Worm (Caenorhabditis elegans) whole organism, mixed stage, embryonic: Measurements from ENCODE around the gene atf-7.

Experiments
- lin-13 ChIP-seq: fragments of 150-350 bp; optimal IDR thresholded peaks from 2 replicates; lab custom pipeline; 2014; ENCODE audit warnings: missing biosample characterization, missing genetic modification characterization
- lsy-2 ChIP-seq: fragments of 150-350 bp; optimal IDR thresholded peaks from 2 replicates; lab custom pipeline; 2014; ENCODE audit warnings: missing biosample characterization, missing genetic modification characterization
- mep-1 ChIP-seq: fragments of 150-350 bp; optimal IDR thresholded peaks from 2 replicates; lab custom pipeline; 2017; ENCODE audit warnings: missing biosample characterization, missing genetic modification reagents, missing genetic modification characterization, inconsistent platforms
- mls-2 ChIP-seq: sonication (generic microtip); optimal IDR thresholded peaks from 2 replicates; lab custom pipeline; 2016; ENCODE audit warnings: mild to moderate bottlenecking, missing genetic modification characterization, moderate library complexity, missing compliant biosample characterization
- nhr-237 ChIP-seq: fragments of 150-350 bp; optimal IDR thresholded peaks from 2 replicates; lab custom pipeline; 2014; ENCODE audit warnings: missing biosample characterization, missing genetic modification characterization
- nhr-28 ChIP-seq: fragments of 150-350 bp; optimal IDR thresholded peaks from 2 replicates; lab custom pipeline; 2014; ENCODE audit warnings: missing biosample characterization, missing genetic modification characterization
- snpc-4 ChIP-seq: fragments of 150-350 bp; optimal IDR thresholded peaks from 2 replicates; lab custom pipeline; 2014; ENCODE audit warnings: missing biosample characterization, missing genetic modification characterization
- sptf-1 ChIP-seq: sonication (generic microtip); optimal IDR thresholded peaks from 2 replicates; lab custom pipeline; 2017; ENCODE audit warnings: mild to moderate bottlenecking, missing genetic modification characterization, moderate library complexity, missing compliant biosample characterization
- tbx-8 ChIP-seq: fragments of 200-800 bp; sonication (Bioruptor generic); optimal IDR thresholded peaks from 2 replicates; lab custom pipeline; 2018; ENCODE audit warnings: mild to moderate bottlenecking, missing genetic modification characterization, moderate library complexity, missing compliant biosample characterization
- unc-39 ChIP-seq: fragments of 150-350 bp; optimal IDR thresholded peaks from 2 replicates; lab custom pipeline; 2014; ENCODE audit warnings: missing biosample characterization, missing genetic modification characterization
- zip-8 ChIP-seq: fragments of 150-350 bp; optimal IDR thresholded peaks from 2 replicates; lab custom pipeline; 2014; ENCODE audit warnings: missing biosample characterization, missing genetic modification characterization
- ztf-11 ChIP-seq: fragments of 150-350 bp; optimal IDR thresholded peaks from 2 replicates; lab custom pipeline; 2014; ENCODE audit warnings: missing biosample characterization, missing genetic modification characterization

DNA sequence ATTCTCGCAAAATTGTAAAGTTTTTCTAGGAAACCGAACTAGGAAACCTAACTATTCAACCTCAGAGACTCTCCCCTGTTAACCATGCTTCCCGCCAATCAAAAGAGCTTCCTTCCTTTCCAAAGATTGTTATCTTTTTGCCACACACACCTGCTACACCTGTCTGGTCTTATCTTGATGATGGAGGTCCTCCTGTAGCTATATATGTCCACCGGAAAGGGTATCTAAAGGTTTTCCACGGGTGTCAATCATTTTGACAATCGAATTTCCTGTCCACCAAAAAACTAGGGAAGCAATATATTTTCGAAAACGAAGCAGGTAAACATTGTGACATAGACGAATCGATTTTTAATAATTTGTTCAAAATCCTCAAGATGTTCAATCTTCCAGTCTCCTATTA lies 45.1 kb downstream of the atf-7 start:
- TF ChIP-seq mls-2 (tag; lab: Kevin White, UChicago) (no peak), nhr-28 (tag; lab: Kevin White, UChicago) (no peak), nhr-237 (tag; lab: Kevin White, UChicago) (no peak), snpc-4 (tag; lab: Kevin White, UChicago) (no peak), unc-39 (no peak), lin-13 (tag; lab: Kevin White, UChicago) (no peak), sptf-1 (tag; lab: Kevin White, UChicago) (no peak), ztf-11 (tag; lab: Kevin White, UChicago) (no peak), lsy-2 (no peak), zip-8 (no peak), tbx-8 (no peak), mep-1 (tag; lab: Kevin White, UChicago) (no peak)
